Fruit fly (Drosophila melanogaster) whole organism, embryonic: ENCODE results near the gene MED18.

Source experiments
- Abd-B ChIP-seq: fragments of 200-800 bp; sonication (Bioruptor generic); optimal IDR thresholded peaks from 2 replicates; lab custom pipeline; 2018; ENCODE audit warnings: missing biosample characterization, mild to moderate bottlenecking, missing genetic modification characterization, moderate library complexity
- Atf3 ChIP-seq: fragments of 200-800 bp; sonication (Bioruptor generic); optimal IDR thresholded peaks from 3 replicates; lab custom pipeline; 2016; ENCODE audit warnings: missing biosample characterization, missing genetic modification characterization
- B-H2 ChIP-seq: fragments of 200-800 bp; sonication (Bioruptor generic); optimal IDR thresholded peaks from 2 replicates; lab custom pipeline; 2018; ENCODE audit warnings: missing biosample characterization, mild to moderate bottlenecking, missing genetic modification characterization
- C15 ChIP-seq: fragments of 200-800 bp; sonication (Bioruptor generic); IDR thresholded peaks from 3 replicates; pipeline ENCODE4 v1.3.6; 2022; ENCODE audit warnings: missing biosample characterization, missing genetic modification characterization
- CG10147 ChIP-seq: fragments of 200-800 bp; sonication (Bioruptor generic); optimal IDR thresholded peaks from 2 replicates; lab custom pipeline; 2019; ENCODE audit warnings: missing biosample characterization, mild to moderate bottlenecking, missing genetic modification characterization, moderate library complexity
- CG11398 ChIP-seq: fragments of 200-800 bp; sonication (Bioruptor generic); optimal IDR thresholded peaks from 2 replicates; lab custom pipeline; 2016; ENCODE audit warnings: missing biosample characterization, missing genetic modification characterization
- CG12104 ChIP-seq: fragments of 200-800 bp; sonication (Bioruptor generic); optimal IDR thresholded peaks from 3 replicates; lab custom pipeline; 2016; ENCODE audit warnings: missing biosample characterization, missing genetic modification characterization
- CG12236 ChIP-seq: fragments of 200-800 bp; sonication (Bioruptor generic); optimal IDR thresholded peaks from 2 replicates; lab custom pipeline; 2016; ENCODE audit warnings: missing biosample characterization, missing genetic modification characterization
- CG1233 ChIP-seq: fragments of 200-800 bp; sonication (Bioruptor generic); optimal IDR thresholded peaks from 4 replicates; lab custom pipeline; 2018; ENCODE audit warnings: missing biosample characterization, mild to moderate bottlenecking, missing genetic modification characterization
- CG13123 ChIP-seq: fragments of 200-800 bp; sonication (Bioruptor generic); optimal IDR thresholded peaks from 2 replicates; lab custom pipeline; 2016; ENCODE audit warnings: missing biosample characterization, missing genetic modification characterization
- CG13287 ChIP-seq: fragments of 200-800 bp; sonication (Bioruptor generic); IDR thresholded peaks from 2 replicates; pipeline ENCODE4 v1.3.6; 2022; ENCODE audit warnings: missing biosample characterization, missing genetic modification characterization; ENCODE audit not compliant: partially characterized antibody
- CG13424 ChIP-seq: fragments of 200-800 bp; sonication (Bioruptor generic); optimal IDR thresholded peaks from 2 replicates; lab custom pipeline; 2019; ENCODE audit warnings: missing biosample characterization, mild to moderate bottlenecking, missing genetic modification characterization, moderate library complexity
- CG13894 ChIP-seq: fragments of 200-800 bp; sonication (Bioruptor generic); optimal IDR thresholded peaks from 3 replicates; lab custom pipeline; 2018; ENCODE audit warnings: missing biosample characterization, mild to moderate bottlenecking, missing genetic modification characterization, moderate library complexity
- CG14014 ChIP-seq: fragments of 200-800 bp; sonication (Bioruptor generic); IDR thresholded peaks from 2 replicates; pipeline ENCODE4 v1.3.6; 2022; ENCODE audit warnings: missing biosample characterization, missing genetic modification characterization
- CG15269 ChIP-seq: fragments of 200-800 bp; sonication (Bioruptor generic); optimal IDR thresholded peaks from 2 replicates; lab custom pipeline; 2018; ENCODE audit warnings: missing biosample characterization, mild to moderate bottlenecking, missing genetic modification characterization, moderate library complexity
- CG17829 ChIP-seq: fragments of 200-800 bp; optimal IDR thresholded peaks from 2 replicates; lab custom pipeline; 2019; ENCODE audit warnings: missing biosample characterization, mild to moderate bottlenecking, missing genetic modification characterization, moderate library complexity
- CG18599 ChIP-seq: fragments of 200-800 bp; sonication (Bioruptor generic); optimal IDR thresholded peaks from 3 replicates; lab custom pipeline; 2017; ENCODE audit warnings: missing biosample characterization, missing genetic modification characterization, mild to moderate bottlenecking, moderate library complexity, missing genetic modification reagents
- CG31365 ChIP-seq: fragments of 200-800 bp; sonication (Bioruptor generic); optimal IDR thresholded peaks from 2 replicates; lab custom pipeline; 2018; ENCODE audit warnings: missing biosample characterization, mild to moderate bottlenecking, missing genetic modification characterization
- CG4854 ChIP-seq: fragments of 200-800 bp; sonication (Bioruptor generic); optimal IDR thresholded peaks from 2 replicates; lab custom pipeline; 2016; ENCODE audit warnings: missing biosample characterization, missing genetic modification characterization, inconsistent platforms
- CG6683 ChIP-seq: fragments of 200-800 bp; sonication (Bioruptor generic); optimal IDR thresholded peaks from 2 replicates; lab custom pipeline; 2017; ENCODE audit warnings: missing biosample characterization, mild to moderate bottlenecking, missing genetic modification characterization, missing genetic modification reagents
- CG6765 ChIP-seq: fragments of 200-800 bp; sonication (Bioruptor generic); optimal IDR thresholded peaks from 3 replicates; lab custom pipeline; 2017; ENCODE audit warnings: missing biosample characterization, mild to moderate bottlenecking, missing genetic modification characterization
- CG9437 ChIP-seq: fragments of 200-800 bp; sonication (Bioruptor generic); optimal IDR thresholded peaks from 2 replicates; lab custom pipeline; 2018; ENCODE audit warnings: missing biosample characterization, mild to moderate bottlenecking, missing genetic modification characterization
- Eip74EF ChIP-seq, 2 experiments: fragments of 200-800 bp in 1 of 2; fragments of >200 bp in 1 of 2; sonication (Bioruptor generic) in 1 of 2; optimal IDR thresholded peaks; 2 replicates each; lab custom pipeline; 2017 to 2019; ENCODE audit warnings: missing biosample characterization in 2 of 2, missing genetic modification characterization in 2 of 2, mild to moderate bottlenecking in 1 of 2, moderate library complexity in 1 of 2
- Ets97D ChIP-seq: fragments of 200-800 bp; sonication (Bioruptor generic); optimal IDR thresholded peaks from 3 replicates; lab custom pipeline; 2016; ENCODE audit warnings: missing biosample characterization, missing genetic modification characterization
- Gug ChIP-seq: fragments of 200-800 bp; sonication (Bioruptor generic); IDR thresholded peaks from 4 replicates; pipeline ENCODE4 v1.3.6; 2022; ENCODE audit warnings: missing biosample characterization, missing genetic modification characterization
- Hand ChIP-seq: fragments of 200-800 bp; sonication (Bioruptor generic); optimal IDR thresholded peaks from 2 replicates; lab custom pipeline; 2017; ENCODE audit warnings: mild to moderate bottlenecking, missing biosample characterization, missing genetic modification reagents, missing genetic modification characterization
- Hr51 ChIP-seq, 2 experiments: fragments of 200-800 bp; sonication (Bioruptor generic); optimal IDR thresholded peaks; 2 replicates in 1 of 2; 3 replicates in 1 of 2; lab custom pipeline; 2016 to 2018; ENCODE audit warnings: missing biosample characterization in 2 of 2, missing genetic modification characterization in 2 of 2, mild to moderate bottlenecking in 1 of 2, moderate library complexity in 1 of 2
- Kr ChIP-seq: fragments of 200-800 bp; sonication (Bioruptor generic); optimal IDR thresholded peaks from 2 replicates; lab custom pipeline; 2017; ENCODE audit warnings: missing biosample characterization, mild to moderate bottlenecking, missing genetic modification characterization
- MESR4 ChIP-seq: fragments of 200-800 bp; sonication (Bioruptor generic); optimal IDR thresholded peaks from 2 replicates; lab custom pipeline; 2018; ENCODE audit warnings: missing biosample characterization, mild to moderate bottlenecking, missing genetic modification characterization, moderate library complexity
- Mad ChIP-seq: fragments of 200-800 bp; sonication (Bioruptor generic); optimal IDR thresholded peaks from 2 replicates; lab custom pipeline; 2016; ENCODE audit warnings: missing biosample characterization, missing genetic modification characterization
- Rx ChIP-seq: fragments of 200-800 bp; sonication (Bioruptor generic); IDR thresholded peaks from 2 replicates; pipeline ENCODE4 v1.3.6; 2022; ENCODE audit warnings: missing biosample characterization, missing genetic modification characterization
- Sry-β ChIP-seq: fragments of 200-800 bp; sonication (Bioruptor generic); optimal IDR thresholded peaks from 2 replicates; lab custom pipeline; 2018; ENCODE audit warnings: missing biosample characterization, mild to moderate bottlenecking, missing genetic modification characterization, moderate library complexity
- TFAM ChIP-seq: fragments of 200-800 bp; sonication (Bioruptor generic); optimal IDR thresholded peaks from 2 replicates; lab custom pipeline; 2017; ENCODE audit warnings: missing biosample characterization, missing genetic modification characterization, inconsistent platforms
- Trl ChIP-seq, 3 experiments: fragments of >200 bp in 2 of 3; fragments of 200-800 bp in 1 of 3; sonication (Bioruptor generic) in 1 of 3; optimal IDR thresholded peaks; 2 replicates in 1 of 3; 3 replicates in 2 of 3; lab custom pipeline; 2016 to 2017; ENCODE audit warnings: missing biosample characterization in 1 of 3, missing genetic modification characterization in 1 of 3
- bcd ChIP-seq: fragments of 200-800 bp; sonication (Bioruptor generic); optimal IDR thresholded peaks from 2 replicates; lab custom pipeline; 2017; ENCODE audit warnings: missing biosample characterization, mild to moderate bottlenecking, missing genetic modification characterization
- bigmax ChIP-seq: fragments of 200-800 bp; sonication (Bioruptor generic); optimal IDR thresholded peaks from 2 replicates; lab custom pipeline; 2018; ENCODE audit warnings: missing biosample characterization, mild to moderate bottlenecking, missing genetic modification characterization
- crp ChIP-seq, 2 experiments: fragments of 200-800 bp; sonication (Bioruptor generic); optimal IDR thresholded peaks; 2 replicates in 1 of 2; 3 replicates in 1 of 2; lab custom pipeline; 2017; ENCODE audit warnings: missing biosample characterization in 2 of 2, missing genetic modification characterization in 2 of 2, mild to moderate bottlenecking in 1 of 2, moderate library complexity in 1 of 2
- disco-r ChIP-seq: fragments of 200-800 bp; sonication (Bioruptor generic); optimal IDR thresholded peaks from 2 replicates; lab custom pipeline; 2016; ENCODE audit warnings: missing biosample characterization, missing genetic modification characterization
- h ChIP-seq: fragments of >200 bp; optimal IDR thresholded peaks from 2 replicates; lab custom pipeline; 2017
- her ChIP-seq: fragments of 200-800 bp; sonication (Bioruptor generic); optimal IDR thresholded peaks from 2 replicates; lab custom pipeline; 2016; ENCODE audit warnings: missing biosample characterization, missing genetic modification characterization
- jigr1 ChIP-seq: fragments of 200-800 bp; sonication (Bioruptor generic); IDR thresholded peaks from 3 replicates; pipeline ENCODE4 v1.3.6; 2022; ENCODE audit warnings: missing biosample characterization, missing genetic modification characterization
- ken ChIP-seq: fragments of 200-800 bp; sonication (Bioruptor generic); IDR thresholded peaks from 3 replicates; pipeline ENCODE4 v1.3.6; 2022; ENCODE audit warnings: missing biosample characterization, missing genetic modification characterization
- pb ChIP-seq: fragments of 200-800 bp; sonication (Bioruptor generic); optimal IDR thresholded peaks from 3 replicates; lab custom pipeline; 2016; ENCODE audit warnings: missing biosample characterization, missing genetic modification characterization
- scrt ChIP-seq: fragments of 200-800 bp; sonication (Bioruptor generic); optimal IDR thresholded peaks from 2 replicates; lab custom pipeline; 2018; ENCODE audit warnings: missing biosample characterization, mild to moderate bottlenecking, missing genetic modification characterization, moderate library complexity
- sens ChIP-seq: fragments of 200-800 bp; sonication (Bioruptor generic); peaks from one replicate; lab custom pipeline; 2016; ENCODE audit warnings: missing biosample characterization, missing genetic modification characterization
- slou ChIP-seq: fragments of 200-800 bp; sonication (Bioruptor generic); optimal IDR thresholded peaks from 3 replicates; lab custom pipeline; 2016; ENCODE audit warnings: missing biosample characterization, missing genetic modification characterization
- sna ChIP-seq: fragments of 200-800 bp; sonication (Bioruptor generic); IDR thresholded peaks from 2 replicates; pipeline ENCODE4 v1.3.6; 2022; ENCODE audit warnings: missing biosample characterization, missing genetic modification characterization; ENCODE audit not compliant: partially characterized antibody
- zen2 ChIP-seq: fragments of 200-800 bp; sonication (Bioruptor generic); IDR thresholded peaks from 3 replicates; pipeline ENCODE4 v1.3.6; 2022; ENCODE audit warnings: missing biosample characterization, missing genetic modification characterization; ENCODE audit not compliant: partially characterized antibody

MED18 gene

DNA sequence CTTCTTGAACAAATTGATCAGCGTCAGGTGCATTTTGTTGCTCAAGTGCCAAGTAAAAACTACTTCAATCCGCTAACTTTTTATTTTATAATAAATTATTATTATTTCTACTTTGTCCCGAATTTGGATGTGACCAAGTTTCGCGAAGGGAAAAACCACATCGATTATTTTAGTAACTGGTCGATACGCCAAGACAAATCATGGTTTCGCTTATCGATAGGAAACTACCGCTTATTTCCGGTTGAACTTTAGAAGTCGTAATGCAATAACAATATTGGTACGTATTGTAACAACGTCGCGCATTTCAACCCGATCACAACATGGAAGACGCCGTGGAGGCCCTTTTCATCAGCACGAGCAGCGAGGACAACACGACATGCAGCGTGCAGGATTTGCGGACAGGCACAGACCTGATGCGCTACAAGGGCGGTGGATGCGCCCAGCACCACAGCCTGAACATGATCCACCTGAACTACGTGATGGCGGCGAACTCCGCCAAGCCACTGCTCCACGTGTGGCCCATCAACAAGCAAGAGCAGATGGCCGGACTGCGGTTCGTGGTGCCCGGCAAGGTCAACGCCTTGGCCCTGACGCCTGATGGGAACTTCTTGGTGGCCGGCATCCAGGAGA is 11.5 kb downstream of the MED18 start, which contains the start of the genes CG14817 and CG14805 (continued):
- no peak for TF ChIP-seq zen2
- TF ChIP-seq sens (GFP tag; lab: Kevin White, UChicago), result peak; percentile 85
- no peak for TF ChIP-seq CG11398
- TF ChIP-seq h (lab: Kevin White, UChicago), result no peak
- peak; percentile 93 for TF ChIP-seq CG6765 (GFP tag; lab: Kevin White, UChicago)
- TF ChIP-seq crp (GFP tag; optimal IDR thresholded peaks at IDR 0.05; lab: Kevin White, UChicago), result peak in 1 of 2 experiments; percentile 22
- TF ChIP-seq CG13123 (GFP tag; lab: Kevin White, UChicago), result peak; percentile 10
- TF ChIP-seq CG13894 (tag; lab: Kevin White, UChicago), result peak; percentile 80
- TF ChIP-seq CG4854 (GFP tag; lab: Kevin White, UChicago), result peak; percentile 48
- TF ChIP-seq bigmax, result peak; percentile 51
- TF ChIP-seq CG12104 (GFP tag; lab: Kevin White, UChicago), result peak; percentile 57
- TF ChIP-seq sna (GFP tag; lab: Robert Waterston, UW), result 0 out of 2 replicates have a peak, but pooled peaks have one; percentile 49
- TF ChIP-seq CG9437 (GFP tag; lab: Kevin White, UChicago), result peak; percentile 86
- peak; percentile 83 for TF ChIP-seq CG1233 (GFP tag; lab: Kevin White, UChicago)
- TF ChIP-seq Rx (GFP tag; lab: Robert Waterston, UW), result 0 out of 2 replicates have a peak, but pooled peaks have one; percentile 25
- TF ChIP-seq B-H2 (GFP tag; lab: Kevin White, UChicago), result peak; percentile 91
- TF ChIP-seq MESR4 (GFP tag; lab: Kevin White, UChicago), result peak; percentile 87
- TF ChIP-seq scrt (GFP tag; lab: Kevin White, UChicago), result peak; percentile 76
- TF ChIP-seq C15, result 0 out of 3 replicates have a peak, but pooled peaks have one; percentile 44
- peak; percentile 69 for TF ChIP-seq CG6683 (GFP tag; lab: Kevin White, UChicago)
- TF ChIP-seq Sry-β, result peak; percentile 23
- TF ChIP-seq CG31365 (tag; lab: Kevin White, UChicago), result peak; percentile 76
- TF ChIP-seq CG15269 (tag; lab: Kevin White, UChicago), result peak; percentile 69
- TF ChIP-seq Atf3 (GFP tag; lab: Kevin White, UChicago), result no peak
- peak; percentile 12 for TF ChIP-seq her (GFP tag; lab: Kevin White, UChicago)
- no peak for TF ChIP-seq Abd-B (GFP tag; lab: Kevin White, UChicago)
- peak; percentile 76 for TF ChIP-seq CG10147 (GFP tag; lab: Kevin White, UChicago)
- TF ChIP-seq Ets97D (GFP tag; lab: Kevin White, UChicago), result peak; percentile 98
- no peak for TF ChIP-seq Trl (optimal IDR thresholded peaks at IDR 0.05; lab: Kevin White, UChicago)
- TF ChIP-seq Trl (GFP tag; optimal IDR thresholded peaks at IDR 0.05; lab: Kevin White, UChicago), result peak; percentile 40
- no peak for TF ChIP-seq CG12236 (GFP tag; lab: Kevin White, UChicago)
- TF ChIP-seq CG17829 (tag; lab: Kevin White, UChicago), result peak; percentile 66
- peak in 1 of 2 experiments; percentile 55 for TF ChIP-seq Eip74EF (GFP tag; optimal IDR thresholded peaks at IDR 0.05; lab: Kevin White, UChicago)
- TF ChIP-seq CG13287 (GFP tag; lab: Robert Waterston, UW), result peak; percentile 70
- peak; percentile 47 for TF ChIP-seq CG13424 (tag; lab: Kevin White, UChicago)
- no peak for TF ChIP-seq Gug (GFP tag; lab: Robert Waterston, UW)
- peak; percentile 43 for TF ChIP-seq Mad (GFP tag; lab: Kevin White, UChicago)
- peak in 1 of 2 experiments; percentile 12 for TF ChIP-seq Hr51 (GFP tag; optimal IDR thresholded peaks at IDR 0.05; lab: Kevin White, UChicago)
- TF ChIP-seq CG14014 (GFP tag; lab: Robert Waterston, UW), result peak; percentile 22; the same call in 1 of the 2 replicates
- peak; percentile 79 for TF ChIP-seq bcd
- TF ChIP-seq pb, result peak; percentile 2
- TF ChIP-seq Hand, result peak; percentile 68
- no peak for TF ChIP-seq CG18599
- TF ChIP-seq disco-r (GFP tag; lab: Kevin White, UChicago), result peak; percentile 15
- TF ChIP-seq ken (GFP tag; lab: Robert Waterston, UW), result 0 out of 3 replicates have a peak, but pooled peaks have one; percentile 40
- TF ChIP-seq TFAM, result peak; percentile 6
- TF ChIP-seq Kr (GFP tag; lab: Kevin White, UChicago), result no peak
- TF ChIP-seq slou (GFP tag; lab: Kevin White, UChicago), result no peak
- no peak for TF ChIP-seq jigr1
